Worm (Caenorhabditis elegans): ENCODE results near the gene col-156.

DNA sequence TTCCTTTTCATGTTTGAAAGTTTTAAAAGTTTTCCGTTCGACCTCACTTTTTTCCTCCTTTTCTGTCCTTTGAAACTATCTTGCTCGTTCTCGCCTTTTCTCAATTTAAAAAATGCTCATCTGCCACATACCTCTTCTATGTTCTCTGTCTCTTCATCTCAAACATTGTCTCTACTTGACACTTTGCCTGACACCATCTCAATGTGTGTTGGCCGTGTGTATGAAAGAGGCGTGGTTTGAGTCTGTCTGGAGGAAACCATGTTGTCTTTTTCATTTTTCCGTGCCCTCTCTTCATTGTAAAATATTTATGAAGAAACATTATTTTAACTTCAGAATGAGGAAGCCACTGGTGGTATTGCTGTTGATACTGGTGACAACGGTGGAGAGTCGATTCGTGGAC, 42.9 kb downstream of the col-156 start, which contains the start of gene K03B8.6:
- TF ChIP-seq lir-1 (GFP tag; conservative IDR thresholded peaks at IDR 0.05) = no peak
- no peak for TF ChIP-seq ztf-25 (GFP tag; IDR thresholded peaks at IDR 0.05)
- TF ChIP-seq ZK185.1 (tag; optimal IDR thresholded peaks at IDR 0.05; ENCODE audit: poor library complexity, severe bottlenecking) = no peak
- no peak for TF ChIP-seq Y95B8A.8 (GFP tag; IDR thresholded peaks at IDR 0.05)
- no peak for TF ChIP-seq tbx-9 (tag; optimal IDR thresholded peaks at IDR 0.05; ENCODE audit: borderline replicate concordance)
- TF ChIP-seq F22D6.2 (tag; optimal IDR thresholded peaks at IDR 0.05) = no peak
- no peak for TF ChIP-seq ama-1 (optimal IDR thresholded peaks at IDR 0.05)
- TF ChIP-seq ama-1 (GFP tag; optimal IDR thresholded peaks at IDR 0.05) = no peak
- TF ChIP-seq bed-1 (GFP tag; IDR thresholded peaks at IDR 0.05) = no peak

All from whole organism, young adult.